Worm (Caenorhabditis elegans) whole organism, L4/young adult: ENCODE results near the gene F35H10.3.

ENCODE experiments used
- W03F9.2 ChIP-seq: fragments of 150-350 bp; optimal IDR thresholded peaks from 2 replicates; lab custom pipeline; 2014; ENCODE audit warnings: missing biosample characterization, missing genetic modification characterization
- dao-5 ChIP-seq: sonication (generic microtip); optimal IDR thresholded peaks from 2 replicates; lab custom pipeline; 2016; ENCODE audit warnings: missing genotype, missing genetic modification characterization, moderate library complexity, missing compliant biosample characterization
- him-1 ChIP-seq: sonication (generic microtip); optimal IDR thresholded peaks from 2 replicates; lab custom pipeline; 2016; ENCODE audit warnings: missing genotype, missing genetic modification reagents, missing genetic modification characterization, missing compliant biosample characterization

F35H10.3 gene

ce11 chrIV:8302648-8303161 is 23.1 kb upstream of the F35H10.3 start:
- TF ChIP-seq dao-5 (tag; lab: Kevin White, UChicago) = no peak
- TF ChIP-seq him-1 = no peak
- no peak for TF ChIP-seq W03F9.2

ce11 chrIV:8303668-8304067 is 22.1 kb upstream of the F35H10.3 start, which contains the start of gene vha-5:
Gene vha-5 (plus strand): TSS chrIV:8303968.
- TF ChIP-seq him-1 = no peak

- TF ChIP-seq dao-5 (tag; lab: Kevin White, UChicago) = no peak
Measured at ce11 chrIV:8307408-8307807, 18.4 kb upstream of the F35H10.3 start.

- TF ChIP-seq him-1 (no peak), dao-5 (tag; lab: Kevin White, UChicago) (no peak), W03F9.2 (no peak)
Measured at ce11 chrIV:8312105-8312504, 13.7 kb upstream of the F35H10.3 start.

- TF ChIP-seq dao-5 (tag; lab: Kevin White, UChicago) (no peak), W03F9.2 (no peak), him-1 (no peak)
Measured at ce11 chrIV:8312846-8313245, 12.9 kb upstream of the F35H10.3 start, which contains the start of gene F35H10.10. Gene F35H10.10 (minus strand): TSS chrIV:8312946.

ce11 chrIV:8317800-8318199 is 8.0 kb upstream of the F35H10.3 start:
- TF ChIP-seq him-1 (no peak), W03F9.2 (no peak), dao-5 (tag; lab: Kevin White, UChicago) (no peak)

- TF ChIP-seq W03F9.2 = no peak
Measured at ce11 chrIV:8318799-8319198, 7.0 kb upstream of the F35H10.3 start.

- TF ChIP-seq dao-5 (tag; lab: Kevin White, UChicago) = no peak
Measured at ce11 chrIV:8328913-8329312, 3.1 kb downstream of the F35H10.3 start, which contains the start of gene F35H10.2. Gene F35H10.2 (plus strand): TSS chrIV:8329213.

ce11 chrIV:8332526-8332925 is 6.8 kb downstream of the F35H10.3 start, which contains the start of gene lys-10:
Gene lys-10 (plus strand): TSS chrIV:8332826.
- no peak for TF ChIP-seq him-1
- no peak for TF ChIP-seq W03F9.2
- no peak for TF ChIP-seq dao-5 (tag; lab: Kevin White, UChicago)

ce11 chrIV:8333034-8333433 is 7.3 kb downstream of the F35H10.3 start:
- TF ChIP-seq W03F9.2 (no peak), dao-5 (tag; lab: Kevin White, UChicago) (no peak), him-1 (no peak)

ce11 chrIV:8333554-8333953 is 7.8 kb downstream of the F35H10.3 start:
- TF ChIP-seq dao-5 (tag; lab: Kevin White, UChicago) (no peak), W03F9.2 (no peak), him-1 (no peak)

ce11 chrIV:8333954-8333987 is 8.0 kb downstream of the F35H10.3 start, which contains the start of gene his-31:
Gene his-31 (minus strand): TSS chrIV:8333983.
- TF ChIP-seq dao-5 (tag; lab: Kevin White, UChicago) (no peak), him-1 (no peak), W03F9.2 (no peak)

- TF ChIP-seq W03F9.2 = no peak
- TF ChIP-seq him-1 = no peak
- TF ChIP-seq dao-5 (tag; lab: Kevin White, UChicago) = no peak
Measured at ce11 chrIV:8333988-8334863, 8.5 kb downstream of the F35H10.3 start, which contains the start of gene his-32. Gene his-32 (plus strand): TSS chrIV:8334305.

ce11 chrIV:8339636-8340035 is 13.9 kb downstream of the F35H10.3 start, which contains the start of gene lgc-6:
Gene lgc-6 (plus strand): TSS chrIV:8339936.
- no peak for TF ChIP-seq dao-5 (tag; lab: Kevin White, UChicago)

ce11 chrIV:8342385-8342784 is 16.6 kb downstream of the F35H10.3 start, which contains the start of gene lgc-5:
Gene lgc-5 (plus strand): TSS chrIV:8342685.
- TF ChIP-seq dao-5 (tag; lab: Kevin White, UChicago) (no peak), him-1 (no peak), W03F9.2 (no peak)

- TF ChIP-seq him-1 (no peak), W03F9.2 (no peak), dao-5 (tag; lab: Kevin White, UChicago) (no peak)
Measured at ce11 chrIV:8345518-8345917, 19.8 kb downstream of the F35H10.3 start, which contains the start of gene F17E9.5. Gene F17E9.5 (plus strand): TSS chrIV:8345818.
